Worm (Caenorhabditis elegans) whole organism, L1 larva: ENCODE measurements around the gene F48G7.7.

Experiments
- C16A3.4 ChIP-seq: fragments of 150-350 bp; optimal IDR thresholded peaks from 2 replicates; lab custom pipeline; 2014; ENCODE audit warnings: missing biosample characterization, missing genetic modification characterization
- aha-1 ChIP-seq: fragments of 150-350 bp; optimal IDR thresholded peaks from 2 replicates; lab custom pipeline; 2014; ENCODE audit warnings: missing biosample characterization, missing genetic modification characterization
- blmp-1 ChIP-seq: fragments of 150-350 bp; optimal IDR thresholded peaks from 2 replicates; lab custom pipeline; 2014; ENCODE audit warnings: missing biosample characterization, missing genetic modification characterization
- ceh-90 ChIP-seq: sonication (generic microtip); optimal IDR thresholded peaks from 2 replicates; lab custom pipeline; 2016; ENCODE audit warnings: missing genetic modification characterization, missing compliant biosample characterization
- ces-1 ChIP-seq: fragments of 150-350 bp; optimal IDR thresholded peaks from 2 replicates; lab custom pipeline; 2014; ENCODE audit warnings: missing biosample characterization, missing genetic modification reagents, missing genetic modification characterization
- dsc-1 ChIP-seq: sonication (generic microtip); optimal IDR thresholded peaks from 2 replicates; lab custom pipeline; 2016; ENCODE audit warnings: mild to moderate bottlenecking, missing genetic modification characterization, missing compliant biosample characterization
- efl-1 ChIP-seq, 4 experiments: fragments of 150-350 bp; optimal IDR thresholded peaks in 3 of 4; peaks in 1 of 4; 1 replicate in 1 of 4; 2 replicates in 3 of 4; lab custom pipeline; 2014; ENCODE audit warnings: missing biosample characterization in 2 of 4, missing genetic modification characterization in 2 of 4, missing genetic modification reagents in 2 of 4
- fkh-4 ChIP-seq: sonication (generic microtip); optimal IDR thresholded peaks from 2 replicates; lab custom pipeline; 2016; ENCODE audit warnings: missing compliant biosample characterization, missing genetic modification characterization, borderline replicate concordance
- grh-1 ChIP-seq: fragments of 200-800 bp; sonication (Bioruptor generic); IDR thresholded peaks from 2 replicates; pipeline ENCODE4 v1.3.6; 2022; ENCODE audit warnings: missing genetic modification reagents, missing genetic modification characterization, missing compliant biosample characterization
- hlh-17 ChIP-seq: fragments of 200-800 bp; sonication (Bioruptor generic); optimal IDR thresholded peaks from 2 replicates; lab custom pipeline; 2018; ENCODE audit warnings: missing genetic modification characterization, mild to moderate bottlenecking, missing compliant biosample characterization, moderate library complexity, borderline replicate concordance
- isw-1 ChIP-seq: fragments of 200-800 bp; sonication (Bioruptor generic); IDR thresholded peaks from 2 replicates; pipeline ENCODE4 v1.3.6; 2022; ENCODE audit warnings: missing genetic modification characterization, missing compliant biosample characterization
- jun-1 ChIP-seq: fragments of 150-350 bp; optimal IDR thresholded peaks from 2 replicates; lab custom pipeline; 2014; ENCODE audit warnings: missing biosample characterization, missing genetic modification reagents, missing genetic modification characterization
- lin-14 ChIP-seq: fragments of 200-800 bp; sonication (Bioruptor generic); optimal IDR thresholded peaks from 2 replicates; lab custom pipeline; 2018; ENCODE audit warnings: mild to moderate bottlenecking, missing genetic modification characterization, moderate library complexity, missing compliant biosample characterization
- lin-39 ChIP-seq: fragments of 150-350 bp; optimal IDR thresholded peaks from 2 replicates; lab custom pipeline; 2014; ENCODE audit warnings: missing biosample characterization, missing genetic modification reagents, missing genetic modification characterization
- mab-9 ChIP-seq: fragments of 200-800 bp; sonication (Bioruptor generic); IDR thresholded peaks from 2 replicates; pipeline ENCODE4 v1.3.6; 2022; ENCODE audit warnings: missing genetic modification reagents, missing genetic modification characterization, missing compliant biosample characterization
- mdl-1 ChIP-seq, 2 experiments: fragments of 150-350 bp; optimal IDR thresholded peaks; 2 replicates each; lab custom pipeline; 2014 to 2017; ENCODE audit warnings: missing biosample characterization in 2 of 2, missing genetic modification characterization in 2 of 2, inconsistent platforms in 1 of 2
- mef-2 ChIP-seq: fragments of 150-350 bp; optimal IDR thresholded peaks from 2 replicates; lab custom pipeline; 2014; ENCODE audit warnings: missing biosample characterization, missing genetic modification characterization
- mep-1 ChIP-seq: fragments of 150-350 bp; optimal IDR thresholded peaks from 2 replicates; lab custom pipeline; 2014; ENCODE audit warnings: missing biosample characterization, missing genetic modification characterization
- nhr-11 ChIP-seq: fragments of 150-350 bp; optimal IDR thresholded peaks from 2 replicates; lab custom pipeline; 2014; ENCODE audit warnings: missing biosample characterization, missing genetic modification characterization
- nhr-12 ChIP-seq: sonication (generic microtip); optimal IDR thresholded peaks from 2 replicates; lab custom pipeline; 2017; ENCODE audit warnings: missing biosample characterization, missing genetic modification characterization
- nhr-237 ChIP-seq: fragments of 150-350 bp; optimal IDR thresholded peaks from 2 replicates; lab custom pipeline; 2014; ENCODE audit warnings: missing biosample characterization, missing genetic modification characterization
- nhr-47 ChIP-seq: sonication (generic microtip); optimal IDR thresholded peaks from 2 replicates; lab custom pipeline; 2016; ENCODE audit warnings: mild to moderate bottlenecking, missing genetic modification characterization, moderate library complexity, missing compliant biosample characterization
- nhr-71 ChIP-seq: sonication (generic microtip); optimal IDR thresholded peaks from 2 replicates; lab custom pipeline; 2016; ENCODE audit warnings: mild to moderate bottlenecking, missing genetic modification characterization, moderate library complexity, missing compliant biosample characterization
- nhr-77 ChIP-seq: fragments of 150-350 bp; optimal IDR thresholded peaks from 2 replicates; lab custom pipeline; 2014; ENCODE audit warnings: missing biosample characterization, missing genetic modification characterization
- nhr-84 ChIP-seq: sonication (generic microtip); optimal IDR thresholded peaks from 2 replicates; lab custom pipeline; 2017; ENCODE audit warnings: missing biosample characterization, missing genetic modification characterization
- pag-3 ChIP-seq: sonication (generic microtip); optimal IDR thresholded peaks from 2 replicates; lab custom pipeline; 2017; ENCODE audit warnings: missing genetic modification characterization, mild to moderate bottlenecking, missing compliant biosample characterization, antibody characterized with exemption, borderline replicate concordance; ENCODE audit not compliant: insufficient read depth
- pqm-1 ChIP-seq: sonication (generic microtip); optimal IDR thresholded peaks from 3 replicates; lab custom pipeline; 2017; ENCODE audit warnings: missing biosample characterization, missing genetic modification characterization
- rnt-1 ChIP-seq: sonication (generic microtip); optimal IDR thresholded peaks from 2 replicates; lab custom pipeline; 2016; ENCODE audit warnings: mild to moderate bottlenecking, missing genetic modification characterization, moderate library complexity, missing compliant biosample characterization
- snu-23 ChIP-seq: sonication (generic microtip); optimal IDR thresholded peaks from 2 replicates; lab custom pipeline; 2016; ENCODE audit warnings: missing genetic modification characterization, missing compliant biosample characterization
- sox-4 ChIP-seq: sonication (generic microtip); optimal IDR thresholded peaks from 2 replicates; lab custom pipeline; 2016; ENCODE audit warnings: missing genetic modification characterization, missing compliant biosample characterization
- sptf-1 ChIP-seq: fragments of 150-350 bp; optimal IDR thresholded peaks from 2 replicates; lab custom pipeline; 2014; ENCODE audit warnings: missing biosample characterization, missing genetic modification characterization
- sup-37 ChIP-seq: fragments of 200-800 bp; sonication (Bioruptor generic); optimal IDR thresholded peaks from 2 replicates; lab custom pipeline; 2018; ENCODE audit warnings: mild to moderate bottlenecking, missing genetic modification characterization, missing compliant biosample characterization
- tbx-2 ChIP-seq: sonication (generic microtip); optimal IDR thresholded peaks from 2 replicates; lab custom pipeline; 2016; ENCODE audit warnings: missing genetic modification characterization, missing compliant biosample characterization
- tlp-1 ChIP-seq: fragments of 150-350 bp; optimal IDR thresholded peaks from 2 replicates; lab custom pipeline; 2014; ENCODE audit warnings: missing biosample characterization, missing genetic modification characterization
- unc-130 ChIP-seq: fragments of 150-350 bp; optimal IDR thresholded peaks from 2 replicates; lab custom pipeline; 2017; ENCODE audit warnings: missing biosample characterization, missing genetic modification characterization, inconsistent platforms
- unc-86 ChIP-seq: sonication (generic microtip); optimal IDR thresholded peaks from 2 replicates; lab custom pipeline; 2016; ENCODE audit warnings: missing genetic modification characterization, missing compliant biosample characterization
- unc-98 ChIP-seq: fragments of 200-800 bp; sonication (Bioruptor generic); IDR thresholded peaks from 2 replicates; pipeline ENCODE4 v1.3.6; 2022; ENCODE audit warnings: missing genetic modification characterization, missing compliant biosample characterization
- zip-4 ChIP-seq: fragments of 200-800 bp; sonication (Bioruptor generic); optimal IDR thresholded peaks from 2 replicates; lab custom pipeline; 2018; ENCODE audit warnings: mild to moderate bottlenecking, missing genetic modification characterization, moderate library complexity, missing compliant biosample characterization

The F48G7.7 gene

DNA sequence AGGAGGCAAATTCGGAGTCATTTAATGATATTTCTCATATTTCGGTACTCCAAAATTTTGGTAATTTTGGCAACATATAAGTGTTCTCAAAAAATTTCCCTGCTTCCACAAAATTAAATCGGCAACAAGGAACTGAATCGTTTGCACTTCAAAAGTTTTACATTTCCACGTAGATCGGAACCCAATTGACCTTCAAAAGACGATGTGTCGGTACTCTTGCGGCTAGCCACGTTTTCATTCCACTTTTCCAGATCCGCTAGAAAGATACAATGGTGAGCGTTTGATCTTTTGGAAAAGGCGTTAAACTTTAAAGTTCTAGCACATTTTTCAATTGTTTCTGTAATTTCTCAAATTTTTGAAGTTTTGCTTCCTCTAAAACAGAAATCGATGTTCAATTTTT lies 29.3 kb downstream of the F48G7.7 start:
- TF ChIP-seq lin-14 (GFP tag; lab: Kevin White, UChicago) (no peak), nhr-84 (tag; lab: Kevin White, UChicago) (no peak), pqm-1 (tag; lab: Kevin White, UChicago) (no peak), pag-3 (tag; lab: Kevin White, UChicago) (no peak), zip-4 (GFP tag; lab: Kevin White, UChicago) (no peak), nhr-47 (tag; lab: Kevin White, UChicago) (no peak), ces-1 (no peak), blmp-1 (tag; lab: Kevin White, UChicago) (peak; percentile 9), fkh-4 (tag; lab: Kevin White, UChicago) (no peak), unc-130 (tag; lab: Kevin White, UChicago) (no peak), mdl-1 (tag; optimal IDR thresholded peaks at IDR 0.05; lab: Kevin White, UChicago) (no peak), nhr-237 (tag; lab: Kevin White, UChicago) (no peak), rnt-1 (tag; lab: Kevin White, UChicago) (peak; percentile 15), nhr-11 (no peak)

DNA sequence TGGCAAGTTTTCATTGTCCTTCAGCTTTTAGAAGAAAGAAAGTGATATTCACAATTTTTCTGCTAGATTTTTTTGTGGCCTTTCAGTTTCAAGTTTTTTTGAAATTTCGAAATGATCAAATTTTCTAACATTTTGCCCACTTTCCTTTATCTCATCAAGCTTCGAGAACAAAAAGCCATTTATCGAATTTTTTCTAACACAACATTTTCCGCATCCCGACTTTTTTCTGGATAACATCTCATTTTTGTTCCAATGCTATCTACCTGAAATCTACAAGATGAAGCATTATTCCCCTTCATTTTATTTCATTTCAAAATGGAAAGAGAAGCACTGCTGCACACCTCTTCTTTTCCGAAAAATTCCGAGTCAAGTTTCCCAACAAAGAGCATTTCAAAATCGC lies 33.3 kb downstream of the F48G7.7 start, which contains the start of gene ZK488.5:
Gene ZK488.5, plus strand, starts transcription at position 301 of the 400 bp plus-strand sequence.
- TF ChIP-seq nhr-77 (tag; lab: Kevin White, UChicago) (no peak), pag-3 (tag; lab: Kevin White, UChicago) (no peak), grh-1 (GFP tag; lab: Robert Waterston, UW) (no peak), blmp-1 (tag; lab: Kevin White, UChicago) (no peak), efl-1 (optimal IDR thresholded peaks at IDR 0.05; lab: Kevin White, UChicago) (no peak), efl-1 (GFP tag; optimal IDR thresholded peaks at IDR 0.05 in 1 of 2; lab: Kevin White, UChicago) (no peak), zip-4 (GFP tag; lab: Kevin White, UChicago) (no peak), sup-37 (GFP tag; lab: Kevin White, UChicago) (no peak), nhr-84 (tag; lab: Kevin White, UChicago) (no peak), mep-1 (tag; lab: Kevin White, UChicago) (no peak), lin-39 (tag; lab: Kevin White, UChicago) (no peak), nhr-71 (tag; lab: Kevin White, UChicago) (no peak), dsc-1 (tag; lab: Kevin White, UChicago) (no peak), sox-4 (no peak), unc-86 (tag; lab: Kevin White, UChicago) (no peak)

DNA sequence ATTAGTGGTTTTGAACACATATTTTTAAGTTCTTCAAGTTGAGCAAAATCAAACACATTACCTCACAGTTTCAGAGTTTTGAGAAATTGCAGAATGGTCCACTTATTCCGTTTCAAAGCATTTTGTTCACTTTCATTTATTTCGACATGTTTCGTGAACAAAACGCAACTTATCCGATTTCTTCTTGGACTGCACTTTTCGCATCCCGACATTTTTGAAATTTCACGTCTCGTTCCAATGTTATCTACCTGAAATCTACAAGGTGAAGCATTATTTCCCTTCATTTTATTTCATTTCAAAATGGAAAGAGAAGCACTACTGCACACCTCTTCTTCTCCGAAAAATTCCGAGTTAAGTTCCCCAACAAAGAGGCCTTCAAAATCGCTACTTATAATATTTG lies 36.0 kb downstream of the F48G7.7 start, which contains the start of gene ZK488.6:
Gene ZK488.6, plus strand, starts transcription at position 301 of the 400 bp plus-strand sequence.
- TF ChIP-seq tbx-2 (no peak), unc-98 (GFP tag; lab: Robert Waterston, UW) (0 out of 2 replicates have a peak, but pooled peaks have one; percentile 22), blmp-1 (tag; lab: Kevin White, UChicago) (no peak), nhr-237 (tag; lab: Kevin White, UChicago) (no peak)
- TF ChIP-seq, all 84 proteins: peak for 1

DNA sequence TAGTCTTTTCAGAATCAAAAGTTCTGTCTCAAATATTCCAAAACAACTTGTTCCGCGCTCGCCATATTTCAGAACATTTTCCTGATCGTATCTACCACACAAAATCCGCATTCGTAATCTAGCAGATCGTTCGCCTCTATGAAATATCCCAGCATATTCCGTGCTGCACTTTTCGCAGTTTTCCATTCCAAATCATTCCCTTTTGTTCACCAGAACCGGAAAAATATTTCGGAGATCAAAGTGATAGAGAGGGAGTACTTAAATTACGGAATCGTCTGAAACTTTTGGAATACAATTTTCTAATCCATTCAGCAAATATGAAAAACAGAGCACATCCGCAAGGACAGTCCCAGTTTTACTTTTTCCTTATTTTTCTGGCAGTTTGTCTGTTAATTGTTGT lies 38.4 kb downstream of the F48G7.7 start, which contains the start of gene K06H6.1:
Gene K06H6.1, plus strand, starts transcription at position 301 of the 400 bp plus-strand sequence.
- no peak for TF ChIP-seq unc-130 (tag; lab: Kevin White, UChicago)
- TF ChIP-seq nhr-11: no peak
- TF ChIP-seq sptf-1: no peak
- no peak for TF ChIP-seq mdl-1 (tag; optimal IDR thresholded peaks at IDR 0.05; lab: Kevin White, UChicago)
- no peak for TF ChIP-seq mab-9 (GFP tag; lab: Robert Waterston, UW)
- TF ChIP-seq mef-2 (tag; lab: Kevin White, UChicago): no peak
- TF ChIP-seq jun-1 (tag; lab: Kevin White, UChicago): no peak
- no peak for TF ChIP-seq tlp-1 (tag; lab: Kevin White, UChicago)
- TF ChIP-seq snu-23 (GFP tag; lab: Kevin White, UChicago): no peak
- no peak for TF ChIP-seq ceh-90 (tag; lab: Kevin White, UChicago)
- TF ChIP-seq lin-14 (GFP tag; lab: Kevin White, UChicago): no peak
- no peak for TF ChIP-seq pag-3 (tag; lab: Kevin White, UChicago)
- TF ChIP-seq nhr-12 (tag; lab: Kevin White, UChicago): no peak
- TF ChIP-seq unc-98 (GFP tag; lab: Robert Waterston, UW): no peak
- no peak for TF ChIP-seq aha-1 (tag; lab: Kevin White, UChicago)
- no peak for TF ChIP-seq isw-1 (GFP tag; lab: Robert Waterston, UW)
- TF ChIP-seq hlh-17 (GFP tag; lab: Kevin White, UChicago): no peak
- no peak for TF ChIP-seq C16A3.4 (tag; lab: Kevin White, UChicago)
